Fruit fly (Drosophila melanogaster): ENCODE measurements around the gene CG3719.

Gene CG3719

dm6 chrX:1392875-1393274, 12.6 kb upstream of the CG3719 start, which contains the start of gene Rilpl:
Gene Rilpl (plus strand): TSS chrX:1393054.
- no peak for TF ChIP-seq CG2202 (tag; optimal IDR thresholded peaks at IDR 0.05)
- TF ChIP-seq luna (GFP tag; optimal IDR thresholded peaks at IDR 0.05) = no peak
- TF ChIP-seq sim (GFP tag; IDR thresholded peaks at IDR 0.05) = no peak
- TF ChIP-seq amos (GFP tag; IDR thresholded peaks at IDR 0.05; ENCODE audit: partially characterized antibody) = peak; percentile 68; the same call in 1 of the 2 replicates
- no peak for TF ChIP-seq CG10462 (GFP tag; optimal IDR thresholded peaks at IDR 0.05)
- peak; percentile 10 for TF ChIP-seq tup (GFP tag; optimal IDR thresholded peaks at IDR 0.05)
- TF ChIP-seq yki (optimal IDR thresholded peaks at IDR 0.05) = no peak
- no peak for TF ChIP-seq CkIIα-i1 (GFP tag; IDR thresholded peaks at IDR 0.05)
- no peak for TF ChIP-seq CG31365 (tag; optimal IDR thresholded peaks at IDR 0.05)
- peak; percentile 50 for TF ChIP-seq CG2120 (GFP tag; optimal IDR thresholded peaks at IDR 0.05)
- no peak for TF ChIP-seq Atf3 (GFP tag; optimal IDR thresholded peaks at IDR 0.05)
- no peak for TF ChIP-seq CrebB (tag; optimal IDR thresholded peaks at IDR 0.05)
- TF ChIP-seq CG10267 (tag; optimal IDR thresholded peaks at IDR 0.05) = peak; percentile 95
- no peak for TF ChIP-seq Spps (tag; optimal IDR thresholded peaks at IDR 0.05)
- TF ChIP-seq CG14710 (tag; optimal IDR thresholded peaks at IDR 0.05) = peak; percentile 30
- no peak for TF ChIP-seq Atf6 (GFP tag; IDR thresholded peaks at IDR 0.05)
- TF ChIP-seq slp2 (GFP tag; optimal IDR thresholded peaks at IDR 0.05) = no peak
- no peak for TF ChIP-seq Usf (GFP tag; optimal IDR thresholded peaks at IDR 0.05)
- TF ChIP-seq Drgx (GFP tag; IDR thresholded peaks at IDR 0.05) = no peak
- no peak for TF ChIP-seq CG3407 (GFP tag; optimal IDR thresholded peaks at IDR 0.05)
- TF ChIP-seq CG11723 (GFP tag; optimal IDR thresholded peaks at IDR 0.05) = no peak
- no peak for TF ChIP-seq CG11247 (GFP tag; IDR thresholded peaks at IDR 0.05)
- no peak for TF ChIP-seq dmrt11E (tag; optimal IDR thresholded peaks at IDR 0.05)
- no peak for TF ChIP-seq CG2129 (GFP tag; IDR thresholded peaks at IDR 0.05; ENCODE audit: partially characterized antibody)
- no peak for TF ChIP-seq CG6813 (GFP tag; optimal IDR thresholded peaks at IDR 0.05)
- no peak for TF ChIP-seq klu (GFP tag; IDR thresholded peaks at IDR 0.05)
- no peak for TF ChIP-seq Xrp1 (GFP tag; IDR thresholded peaks at IDR 0.05)
- TF ChIP-seq Mes4 (GFP tag; optimal IDR thresholded peaks at IDR 0.05) = no peak
- TF ChIP-seq hth (optimal IDR thresholded peaks at IDR 0.05) = no peak
- no peak for TF ChIP-seq pho (GFP tag; optimal IDR thresholded peaks at IDR 0.05)
- TF ChIP-seq CoRest (tag; optimal IDR thresholded peaks at IDR 0.05) = peak; percentile 37
- TF ChIP-seq ci (GFP tag; IDR thresholded peaks at IDR 0.05) = peak; percentile 51; the same call in 2 of the 3 replicates
- no peak for TF ChIP-seq disco-r (GFP tag; optimal IDR thresholded peaks at IDR 0.05)
- TF ChIP-seq crc (GFP tag; optimal IDR thresholded peaks at IDR 0.05) = no peak
- no peak for TF ChIP-seq Aef1 (GFP tag; IDR thresholded peaks at IDR 0.05)
- no peak for TF ChIP-seq CG8478 (optimal IDR thresholded peaks at IDR 0.05)
- no peak for TF ChIP-seq fru (optimal IDR thresholded peaks at IDR 0.05)
- no peak for TF ChIP-seq ttk (GFP tag; IDR thresholded peaks at IDR 0.05)
- TF ChIP-seq CG17186 (GFP tag; optimal IDR thresholded peaks at IDR 0.05) = peak; percentile 90
- no peak for TF ChIP-seq Ada2b (GFP tag; IDR thresholded peaks at IDR 0.05)
- no peak for TF ChIP-seq Doc3 (GFP tag; IDR thresholded peaks at IDR 0.05; ENCODE audit: partially characterized antibody)
- TF ChIP-seq tgo (GFP tag; IDR thresholded peaks at IDR 0.05) = no peak
- TF ChIP-seq lab (GFP tag; optimal IDR thresholded peaks at IDR 0.05) = peak; percentile 39
- peak; percentile 66 for TF ChIP-seq nom (GFP tag; optimal IDR thresholded peaks at IDR 0.05)
- no peak; the same call in 1 of the 2 replicates for TF ChIP-seq CG32532 (GFP tag; IDR thresholded peaks at IDR 0.05)
- TF ChIP-seq CG11085 (GFP tag; IDR thresholded peaks at IDR 0.05) = no peak
- TF ChIP-seq CG12391 (tag; optimal IDR thresholded peaks at IDR 0.05) = peak; percentile 3
- no peak for TF ChIP-seq CG7271 (tag; optimal IDR thresholded peaks at IDR 0.05)
- 0 out of 3 replicates have a peak, but pooled peaks have one; percentile 24 for TF ChIP-seq ken (GFP tag; IDR thresholded peaks at IDR 0.05)
- no peak for TF ChIP-seq CG10209 (GFP tag; optimal IDR thresholded peaks at IDR 0.05)
- TF ChIP-seq insv (GFP tag; optimal IDR thresholded peaks at IDR 0.05) = no peak
- TF ChIP-seq D (optimal IDR thresholded peaks at IDR 0.05) = no peak
- TF ChIP-seq D (GFP tag; optimal IDR thresholded peaks at IDR 0.05) = no peak
- no peak for TF ChIP-seq Dip2 (GFP tag; IDR thresholded peaks at IDR 0.05)

Measured in whole organism, embryonic.